Worm (Caenorhabditis elegans): ENCODE results near the gene fbxc-47.

The fbxc-47 gene

DNA sequence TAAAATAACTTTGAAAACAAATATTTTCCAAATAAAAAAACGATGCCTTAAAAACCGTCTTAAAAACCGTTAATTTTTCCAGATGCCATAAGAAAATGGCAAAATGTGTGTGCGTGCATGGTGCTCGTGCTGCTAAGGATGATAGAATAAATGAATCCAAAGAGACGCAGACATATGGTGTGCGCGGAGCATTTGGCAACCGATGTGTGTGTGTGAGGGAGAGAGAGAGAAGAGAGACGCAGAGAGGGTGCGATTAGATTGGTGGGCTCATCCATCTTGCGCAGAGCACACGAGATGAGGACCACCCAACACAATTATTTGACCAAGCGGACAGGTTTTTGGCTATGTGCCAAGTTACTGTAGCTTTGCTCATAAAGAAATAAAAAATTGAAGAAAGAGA is 19.4 kb downstream of the fbxc-47 start:
- TF ChIP-seq isw-1 (GFP tag; IDR thresholded peaks at IDR 0.05) = peak; percentile 15
- TF ChIP-seq sup-37 (GFP tag; optimal IDR thresholded peaks at IDR 0.05) = no peak
- TF ChIP-seq zag-1 (tag; optimal IDR thresholded peaks at IDR 0.05) = peak; percentile 2
- peak in 2 of 3 experiments; percentile 31 to 59 for TF ChIP-seq ceh-82 (tag; optimal IDR thresholded peaks at IDR 0.05)
- TF ChIP-seq skn-1 (tag; optimal IDR thresholded peaks at IDR 0.05) = peak; percentile 17
- TF ChIP-seq ztf-4 (tag; optimal IDR thresholded peaks at IDR 0.05) = no peak
- TF ChIP-seq xbp-1 (tag; optimal IDR thresholded peaks at IDR 0.05) = peak; percentile 9
- TF ChIP-seq lin-14 (GFP tag; optimal IDR thresholded peaks at IDR 0.05) = peak; percentile 73
- TF ChIP-seq lsy-2 (tag; optimal IDR thresholded peaks at IDR 0.05) = peak; percentile 10 to 20
- TF ChIP-seq nhr-85 (tag) = peak; percentile 41
- TF ChIP-seq dpl-1 (GFP tag; optimal IDR thresholded peaks at IDR 0.05) = peak in 1 of 3 experiments; percentile 3
- TF ChIP-seq tbx-2 (tag; optimal IDR thresholded peaks at IDR 0.05) = peak; percentile 3
- peak in 1 of 2 experiments; percentile 23 for TF ChIP-seq mdl-1 (tag; optimal IDR thresholded peaks at IDR 0.05)
- TF ChIP-seq snu-23 (GFP tag; optimal IDR thresholded peaks at IDR 0.05) = peak; percentile 20
- TF ChIP-seq efl-1 (optimal IDR thresholded peaks at IDR 0.05) = peak; percentile 20 to 30
- no peak for TF ChIP-seq efl-1 (GFP tag; optimal IDR thresholded peaks at IDR 0.05 in 1 of 2)
- peak; percentile 40 for TF ChIP-seq nhr-71 (tag; optimal IDR thresholded peaks at IDR 0.05)
- no peak for TF ChIP-seq Y116A8C.19 (tag; optimal IDR thresholded peaks at IDR 0.05; ENCODE audit: borderline replicate concordance)
- no peak for TF ChIP-seq snpc-4 (tag; optimal IDR thresholded peaks at IDR 0.05)
- TF ChIP-seq lin-35 (GFP tag; optimal IDR thresholded peaks at IDR 0.05) = peak in 1 of 2 experiments; percentile 15
- TF ChIP-seq fkh-8 (tag; optimal IDR thresholded peaks at IDR 0.05) = peak; percentile 26
- TF ChIP-seq swsn-7 (tag; optimal IDR thresholded peaks at IDR 0.05) = peak; percentile 21
- TF ChIP-seq egl-27 (tag; optimal IDR thresholded peaks at IDR 0.05) = no peak
- peak; percentile 28 for TF ChIP-seq dsc-1 (tag; optimal IDR thresholded peaks at IDR 0.05)
- TF ChIP-seq nhr-47 (tag; optimal IDR thresholded peaks at IDR 0.05) = peak; percentile 33
- TF ChIP-seq nhr-11 (tag; optimal IDR thresholded peaks at IDR 0.05) = no peak
- peak; percentile 30 for TF ChIP-seq mep-1 (tag; optimal IDR thresholded peaks at IDR 0.05)

DNA sequence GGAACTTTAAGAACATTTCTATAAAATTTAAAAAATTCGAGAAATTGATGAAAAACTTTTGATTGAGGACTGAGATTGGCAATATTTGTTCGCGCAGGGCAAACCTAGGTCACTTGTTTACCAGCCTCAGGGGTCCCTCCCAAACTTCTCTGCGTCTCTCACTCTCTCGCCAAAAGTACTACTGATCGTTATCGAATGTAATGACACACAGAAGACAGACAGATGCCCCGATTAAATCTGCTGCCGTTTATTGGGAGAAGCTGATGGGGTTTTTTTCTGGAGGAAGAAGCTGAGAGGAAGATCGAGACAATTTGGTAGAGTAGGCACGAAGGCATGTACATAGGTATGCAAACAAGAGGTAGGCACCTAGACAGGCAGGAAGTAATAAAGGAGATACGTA is 20.1 kb downstream of the fbxc-47 start:
- no peak for TF ChIP-seq jun-1 (tag; optimal IDR thresholded peaks at IDR 0.05)
- no peak for TF ChIP-seq skn-1 (tag; optimal IDR thresholded peaks at IDR 0.05)
- TF ChIP-seq nhr-19 (GFP tag; conservative IDR thresholded peaks at IDR 0.05) = no peak
- no peak for TF ChIP-seq zip-4 (GFP tag; optimal IDR thresholded peaks at IDR 0.05)
- TF ChIP-seq nhr-85 (tag) = no peak
- no peak for TF ChIP-seq egl-27 (tag; optimal IDR thresholded peaks at IDR 0.05)
- no peak for TF ChIP-seq C04F5.9 (tag; optimal IDR thresholded peaks at IDR 0.05)
- TF ChIP-seq mep-1 (tag; optimal IDR thresholded peaks at IDR 0.05) = no peak

DNA sequence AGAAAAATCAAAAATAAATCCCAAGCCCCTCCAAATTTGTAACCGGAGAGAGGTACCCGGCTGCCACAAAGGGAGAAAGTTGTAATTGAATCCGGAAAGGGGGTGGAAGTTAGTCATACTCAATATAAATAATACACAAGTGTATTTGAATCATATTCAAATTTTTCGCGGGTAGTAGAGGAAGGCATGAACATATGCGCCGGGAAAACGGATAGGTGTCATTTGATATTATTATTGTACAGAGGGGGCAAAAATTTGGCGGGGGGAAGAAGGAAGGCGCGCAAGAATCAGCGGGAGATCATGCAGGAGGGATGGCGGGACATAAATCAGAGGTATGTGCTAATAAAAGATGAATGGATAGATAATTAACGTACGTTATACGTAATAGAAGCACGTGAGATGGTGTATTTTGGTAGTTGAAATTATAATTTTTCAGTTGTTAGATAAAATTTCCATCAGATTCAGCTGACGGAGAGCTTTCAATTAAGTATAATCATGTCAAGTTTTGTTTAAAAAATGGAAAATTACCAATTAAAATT is 21.3 kb downstream of the fbxc-47 start, which contains the start of gene F28F9.3:
F28F9.3 (plus strand) TSS at position 301 of the 539 bp plus-strand sequence.
- TF ChIP-seq egl-27 (tag; optimal IDR thresholded peaks at IDR 0.05) (no peak), ztf-4 (tag; optimal IDR thresholded peaks at IDR 0.05) (no peak), ztf-11 (tag; optimal IDR thresholded peaks at IDR 0.05) (peak in 1 of 2 experiments; percentile 20), pqm-1 (tag; optimal IDR thresholded peaks at IDR 0.05) (no peak), mep-1 (tag; optimal IDR thresholded peaks at IDR 0.05) (no peak), lsy-2 (tag; optimal IDR thresholded peaks at IDR 0.05) (no peak), unc-98 (GFP tag; IDR thresholded peaks at IDR 0.05) (no peak), nhr-11 (tag; optimal IDR thresholded peaks at IDR 0.05) (no peak), vab-15 (tag; optimal IDR thresholded peaks at IDR 0.05) (peak; percentile 74), lin-14 (GFP tag; optimal IDR thresholded peaks at IDR 0.05) (peak; percentile 37), zip-4 (GFP tag; optimal IDR thresholded peaks at IDR 0.05) (no peak), hlh-4 (tag; optimal IDR thresholded peaks at IDR 0.05) (no peak), nhr-47 (tag; optimal IDR thresholded peaks at IDR 0.05) (no peak), C34B4.2 (tag; optimal IDR thresholded peaks at IDR 0.05) (no peak), C16A3.4 (tag; optimal IDR thresholded peaks at IDR 0.05) (no peak), nhr-85 (tag) (peak; percentile 76), lin-39 (tag; optimal IDR thresholded peaks at IDR 0.05) (no peak), nhr-71 (tag; optimal IDR thresholded peaks at IDR 0.05) (peak; percentile 1), mab-9 (GFP tag; IDR thresholded peaks at IDR 0.05) (no peak), ceh-88 (GFP tag; IDR thresholded peaks at IDR 0.05) (no peak), sox-4 (tag; optimal IDR thresholded peaks at IDR 0.05) (no peak), ceh-82 (tag; optimal IDR thresholded peaks at IDR 0.05) (no peak), snu-23 (GFP tag; optimal IDR thresholded peaks at IDR 0.05) (peak; percentile 14), lir-3 (tag; optimal IDR thresholded peaks at IDR 0.05; ENCODE audit: poor library complexity) (no peak), nhr-237 (tag; optimal IDR thresholded peaks at IDR 0.05) (no peak), skn-1 (tag; optimal IDR thresholded peaks at IDR 0.05) (no peak), unc-62 (GFP tag; optimal IDR thresholded peaks at IDR 0.05) (no peak), rnt-1 (tag; optimal IDR thresholded peaks at IDR 0.05) (no peak)

Measured in whole organism, L1 larva.